Fruit fly (Drosophila melanogaster) whole organism, prepupa: ENCODE results near the gene CG14543.
A peak's percentile ranks its signal among the peaks of the same experiment; 100 is the strongest.

Source experiments
- Blimp-1 ChIP-seq: fragments of 200-800 bp; sonication (Bioruptor generic); optimal IDR thresholded peaks from 3 replicates; lab custom pipeline; 2017; ENCODE audit warnings: missing biosample characterization, missing genetic modification characterization, mild to moderate bottlenecking, moderate library complexity, missing genetic modification reagents
- CG10631 ChIP-seq: fragments of 200-800 bp; sonication (Bioruptor generic); optimal IDR thresholded peaks from 2 replicates; lab custom pipeline; 2016; ENCODE audit warnings: missing biosample characterization, missing genetic modification characterization
- CG11294 ChIP-seq: fragments of 200-800 bp; sonication (Bioruptor generic); IDR thresholded peaks from 2 replicates; pipeline ENCODE4 v1.3.6; 2022; ENCODE audit warnings: missing biosample characterization, missing genetic modification characterization
- CG11762 ChIP-seq: fragments of 200-800 bp; sonication (Bioruptor generic); optimal IDR thresholded peaks from 3 replicates; lab custom pipeline; 2016; ENCODE audit warnings: missing biosample characterization, missing genetic modification characterization; ENCODE audit not compliant: insufficient read depth
- CG11902 ChIP-seq: fragments of 200-800 bp; sonication (Bioruptor generic); optimal IDR thresholded peaks from 3 replicates; lab custom pipeline; 2016; ENCODE audit warnings: missing biosample characterization, missing genetic modification characterization
- CG15336 ChIP-seq: fragments of 200-800 bp; sonication (Bioruptor generic); IDR thresholded peaks from 2 replicates; pipeline ENCODE4 v1.3.6; 2022; ENCODE audit warnings: missing biosample characterization, missing genetic modification characterization
- CG1621 ChIP-seq: fragments of 200-800 bp; sonication (Bioruptor generic); optimal IDR thresholded peaks from 3 replicates; lab custom pipeline; 2018; ENCODE audit warnings: missing biosample characterization, mild to moderate bottlenecking, missing genetic modification characterization
- CG16779 ChIP-seq: fragments of 200-800 bp; sonication (Bioruptor generic); optimal IDR thresholded peaks from 3 replicates; lab custom pipeline; 2017; ENCODE audit warnings: missing biosample characterization, mild to moderate bottlenecking, missing genetic modification characterization
- CG3032 ChIP-seq: fragments of 200-800 bp; optimal IDR thresholded peaks from 2 replicates; lab custom pipeline; 2019; ENCODE audit warnings: missing biosample characterization, mild to moderate bottlenecking, missing genetic modification characterization, moderate library complexity
- CG31627 ChIP-seq: fragments of 200-800 bp; sonication (Bioruptor generic); optimal IDR thresholded peaks from 3 replicates; lab custom pipeline; 2016; ENCODE audit warnings: missing biosample characterization, missing genetic modification characterization
- CG32006 ChIP-seq: fragments of 200-800 bp; sonication (Bioruptor generic); optimal IDR thresholded peaks from 3 replicates; lab custom pipeline; 2017; ENCODE audit warnings: missing biosample characterization, mild to moderate bottlenecking, missing genetic modification characterization
- CG4318 ChIP-seq: fragments of 200-800 bp; sonication (Bioruptor generic); optimal IDR thresholded peaks from 3 replicates; lab custom pipeline; 2017; ENCODE audit warnings: missing biosample characterization, mild to moderate bottlenecking, missing genetic modification characterization
- CG6163 ChIP-seq: fragments of 200-800 bp; sonication (Bioruptor generic); IDR thresholded peaks from 3 replicates; pipeline ENCODE4 v1.3.6; 2022; ENCODE audit warnings: missing biosample characterization, missing genetic modification characterization
- CG6276 ChIP-seq: fragments of 200-800 bp; sonication (Bioruptor generic); optimal IDR thresholded peaks from 2 replicates; lab custom pipeline; 2017; ENCODE audit warnings: missing biosample characterization, mild to moderate bottlenecking, missing genetic modification characterization
- CG6808 ChIP-seq: fragments of 200-800 bp; sonication (Bioruptor generic); optimal IDR thresholded peaks from 3 replicates; lab custom pipeline; 2017; ENCODE audit warnings: missing biosample characterization, missing genetic modification characterization, mild to moderate bottlenecking, moderate library complexity, missing genetic modification reagents
- CG6854 ChIP-seq: fragments of 200-800 bp; sonication (Bioruptor generic); optimal IDR thresholded peaks from 2 replicates; lab custom pipeline; 2017; ENCODE audit warnings: missing biosample characterization, mild to moderate bottlenecking, missing genetic modification characterization
- CG7368 ChIP-seq: fragments of 200-800 bp; sonication (Bioruptor generic); optimal IDR thresholded peaks from 3 replicates; lab custom pipeline; 2016; ENCODE audit warnings: missing biosample characterization, missing genetic modification characterization
- CG8119 ChIP-seq: fragments of 200-800 bp; sonication (Bioruptor generic); IDR thresholded peaks from 3 replicates; pipeline ENCODE4 v1.3.6; 2022; ENCODE audit warnings: missing biosample characterization, missing genetic modification characterization
- Eip75B ChIP-seq: fragments of 200-800 bp; sonication (Bioruptor generic); optimal IDR thresholded peaks from 3 replicates; lab custom pipeline; 2016; ENCODE audit warnings: missing biosample characterization, missing genetic modification characterization
- Eip78C ChIP-seq: fragments of 200-800 bp; sonication (Bioruptor generic); peaks from one replicate; lab custom pipeline; 2016; ENCODE audit warnings: missing biosample characterization, missing genetic modification characterization
- Eip93F ChIP-seq: fragments of 200-800 bp; sonication (Bioruptor generic); optimal IDR thresholded peaks from 2 replicates; lab custom pipeline; 2016; ENCODE audit warnings: missing biosample characterization, mild to moderate bottlenecking, missing genetic modification characterization
- Ets21C ChIP-seq: fragments of 200-800 bp; sonication (Bioruptor generic); optimal IDR thresholded peaks from 3 replicates; lab custom pipeline; 2016; ENCODE audit warnings: missing biosample characterization, missing genetic modification characterization
- Ets96B ChIP-seq: fragments of 200-800 bp; optimal IDR thresholded peaks from 2 replicates; lab custom pipeline; 2019; ENCODE audit warnings: missing biosample characterization, mild to moderate bottlenecking, missing genetic modification characterization, moderate library complexity
- Gug ChIP-seq: fragments of 200-800 bp; sonication (Bioruptor generic); IDR thresholded peaks from 2 replicates; pipeline ENCODE4 v1.3.6; 2022; ENCODE audit warnings: missing biosample characterization, missing genetic modification characterization
- Hr38 ChIP-seq: sonication (Bioruptor generic); optimal IDR thresholded peaks from 2 replicates; lab custom pipeline; 2016; ENCODE audit warnings: missing biosample characterization, missing genetic modification characterization
- Hr4 ChIP-seq: fragments of 200-800 bp; sonication (Bioruptor generic); optimal IDR thresholded peaks from 3 replicates; lab custom pipeline; 2016; ENCODE audit warnings: missing biosample characterization, missing genetic modification characterization
- Lpt ChIP-seq: fragments of 200-800 bp; sonication (Bioruptor generic); optimal IDR thresholded peaks from 3 replicates; lab custom pipeline; 2016; ENCODE audit warnings: missing biosample characterization, missing genetic modification characterization
- Sox102F ChIP-seq: fragments of 200-800 bp; sonication (Bioruptor generic); optimal IDR thresholded peaks from 2 replicates; lab custom pipeline; 2016; ENCODE audit warnings: missing biosample characterization, mild to moderate bottlenecking, missing genetic modification characterization
- Sox14 ChIP-seq: fragments of 200-800 bp; sonication (Bioruptor generic); optimal IDR thresholded peaks from 3 replicates; lab custom pipeline; 2016; ENCODE audit warnings: missing biosample characterization, missing genetic modification characterization
- Sox15 ChIP-seq: fragments of 200-800 bp; sonication (Bioruptor generic); optimal IDR thresholded peaks from 3 replicates; lab custom pipeline; 2016; ENCODE audit warnings: missing biosample characterization, missing genetic modification characterization
- achi ChIP-seq: fragments of 200-800 bp; sonication (Bioruptor generic); optimal IDR thresholded peaks from 3 replicates; lab custom pipeline; 2016; ENCODE audit warnings: missing biosample characterization, missing genetic modification characterization
- cyc ChIP-seq: fragments of 200-800 bp; sonication (Bioruptor generic); optimal IDR thresholded peaks from 3 replicates; lab custom pipeline; 2016; ENCODE audit warnings: missing biosample characterization, missing genetic modification characterization
- dac ChIP-seq: fragments of 200-800 bp; sonication (Bioruptor generic); optimal IDR thresholded peaks from 2 replicates; lab custom pipeline; 2017; ENCODE audit warnings: missing biosample characterization, mild to moderate bottlenecking, missing genetic modification characterization
- dsx ChIP-seq: fragments of 200-800 bp; optimal IDR thresholded peaks from 3 replicates; lab custom pipeline; 2019; ENCODE audit warnings: missing biosample characterization, mild to moderate bottlenecking, missing genetic modification characterization, moderate library complexity; ENCODE audit not compliant: poor library complexity, severe bottlenecking
- eg ChIP-seq: fragments of 200-800 bp; sonication (Bioruptor generic); IDR thresholded peaks from 3 replicates; pipeline ENCODE4 v1.3.6; 2022; ENCODE audit warnings: missing biosample characterization, missing genetic modification characterization
- fd59A ChIP-seq: fragments of 200-800 bp; sonication (Bioruptor generic); optimal IDR thresholded peaks from 2 replicates; lab custom pipeline; 2017; ENCODE audit warnings: missing biosample characterization, mild to moderate bottlenecking, missing genetic modification characterization, missing genetic modification reagents
- fd85E ChIP-seq: fragments of 200-800 bp; sonication (Bioruptor generic); optimal IDR thresholded peaks from 3 replicates; lab custom pipeline; 2016; ENCODE audit warnings: missing biosample characterization, missing genetic modification characterization
- net ChIP-seq: fragments of 200-800 bp; sonication (Bioruptor generic); optimal IDR thresholded peaks from 3 replicates; lab custom pipeline; 2016; ENCODE audit warnings: missing biosample characterization, missing genetic modification characterization
- salr ChIP-seq, 2 experiments: fragments of 200-800 bp; sonication (Bioruptor generic); optimal IDR thresholded peaks; 3 replicates each; lab custom pipeline; 2016 to 2018; ENCODE audit warnings: missing biosample characterization in 2 of 2, missing genetic modification characterization in 2 of 2, mild to moderate bottlenecking in 1 of 2
- spab ChIP-seq: fragments of 200-800 bp; sonication (Bioruptor generic); optimal IDR thresholded peaks from 2 replicates; lab custom pipeline; 2017; ENCODE audit warnings: missing biosample characterization, mild to moderate bottlenecking, missing genetic modification characterization, missing genetic modification reagents
- ss ChIP-seq, 2 experiments: fragments of 200-800 bp; sonication (Bioruptor generic); optimal IDR thresholded peaks; 2 replicates in 1 of 2; 3 replicates in 1 of 2; lab custom pipeline; 2017 to 2018; ENCODE audit warnings: mild to moderate bottlenecking in 2 of 2, missing biosample characterization in 2 of 2, missing genetic modification characterization in 2 of 2, moderate library complexity in 1 of 2
- svp ChIP-seq: fragments of 200-800 bp; sonication (Bioruptor generic); peaks from one replicate; lab custom pipeline; 2016; ENCODE audit warnings: missing biosample characterization, missing genetic modification characterization
- vri ChIP-seq: fragments of 200-800 bp; sonication (Bioruptor generic); optimal IDR thresholded peaks from 3 replicates; lab custom pipeline; 2016; ENCODE audit warnings: missing biosample characterization, mild to moderate bottlenecking, missing genetic modification characterization

The CG14543 gene

DNA sequence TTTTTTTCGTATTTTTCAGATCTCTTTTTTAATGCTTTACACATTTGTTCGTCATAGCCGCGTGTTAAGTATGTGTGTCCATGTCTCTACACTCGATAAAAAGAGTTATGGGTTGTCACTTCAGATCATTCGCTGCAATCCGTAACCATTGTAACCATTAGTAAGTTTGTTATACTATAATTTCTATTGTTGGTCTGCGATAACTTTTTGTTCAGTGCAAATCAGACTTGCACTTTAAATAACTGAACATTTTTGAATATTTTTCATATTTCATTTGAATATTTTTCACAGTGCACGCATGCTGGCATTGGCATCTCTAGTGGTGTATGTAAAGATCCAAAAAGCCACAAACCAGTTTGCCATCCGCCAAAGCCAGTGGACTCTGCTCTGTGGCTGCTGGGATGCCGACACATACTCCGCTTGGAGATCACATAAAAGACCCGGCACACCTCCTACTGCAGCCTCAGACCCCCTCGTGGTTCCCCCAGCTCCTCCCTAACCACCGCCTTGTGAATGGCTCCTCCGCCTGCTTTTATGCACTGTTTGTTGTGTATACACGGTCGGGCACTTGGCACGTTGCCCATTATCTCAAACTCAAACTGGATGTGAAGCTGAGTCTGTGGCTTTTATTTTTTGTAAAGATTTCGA is 47.4 kb upstream of the CG14543 start (continued):
- peak; percentile 98 for TF ChIP-seq CG3032
- peak; percentile 95 for TF ChIP-seq Ets21C (GFP tag; lab: Kevin White, UChicago)
- TF ChIP-seq Sox14 (GFP tag; lab: Kevin White, UChicago) = peak; percentile 98
- TF ChIP-seq Sox102F (GFP tag; lab: Kevin White, UChicago) = peak; percentile 98
- TF ChIP-seq CG7368 (GFP tag; lab: Kevin White, UChicago) = peak; percentile 95
- peak; percentile 81 for TF ChIP-seq CG11294
- TF ChIP-seq Blimp-1 = peak; percentile 84
- peak; percentile 88 for TF ChIP-seq fd85E (GFP tag; lab: Kevin White, UChicago)
- peak; percentile 97 for TF ChIP-seq CG10631 (GFP tag; lab: Kevin White, UChicago)
- peak; percentile 96 for TF ChIP-seq CG11902 (GFP tag; lab: Kevin White, UChicago)
- peak; percentile 97 for TF ChIP-seq CG32006 (GFP tag; lab: Kevin White, UChicago)
- peak; percentile 96 for TF ChIP-seq CG11762 (GFP tag; lab: Kevin White, UChicago)
- peak; percentile 97 for TF ChIP-seq CG8119
- peak; percentile 91; the same call in 2 of the 3 replicates for TF ChIP-seq eg (GFP tag; lab: Robert Waterston, UW)
- TF ChIP-seq Eip93F (GFP tag; lab: Kevin White, UChicago) = peak; percentile 96
- peak; percentile 97 for TF ChIP-seq achi
- peak; percentile 98 for TF ChIP-seq Hr4
- TF ChIP-seq Hr38 = no peak
- peak; percentile 95 for TF ChIP-seq Lpt (GFP tag; lab: Kevin White, UChicago)
- peak; percentile 98 for TF ChIP-seq spab (GFP tag; lab: Kevin White, UChicago)
- peak; percentile 98 for TF ChIP-seq CG31627
- TF ChIP-seq svp = peak; percentile 99
- peak; percentile 93 for TF ChIP-seq Sox15 (GFP tag; lab: Kevin White, UChicago)
- TF ChIP-seq cyc (GFP tag; lab: Kevin White, UChicago) = peak; percentile 97
- peak; percentile 93 for TF ChIP-seq CG16779 (tag; lab: Kevin White, UChicago)
- TF ChIP-seq, all 60 proteins: peak for 58

DNA sequence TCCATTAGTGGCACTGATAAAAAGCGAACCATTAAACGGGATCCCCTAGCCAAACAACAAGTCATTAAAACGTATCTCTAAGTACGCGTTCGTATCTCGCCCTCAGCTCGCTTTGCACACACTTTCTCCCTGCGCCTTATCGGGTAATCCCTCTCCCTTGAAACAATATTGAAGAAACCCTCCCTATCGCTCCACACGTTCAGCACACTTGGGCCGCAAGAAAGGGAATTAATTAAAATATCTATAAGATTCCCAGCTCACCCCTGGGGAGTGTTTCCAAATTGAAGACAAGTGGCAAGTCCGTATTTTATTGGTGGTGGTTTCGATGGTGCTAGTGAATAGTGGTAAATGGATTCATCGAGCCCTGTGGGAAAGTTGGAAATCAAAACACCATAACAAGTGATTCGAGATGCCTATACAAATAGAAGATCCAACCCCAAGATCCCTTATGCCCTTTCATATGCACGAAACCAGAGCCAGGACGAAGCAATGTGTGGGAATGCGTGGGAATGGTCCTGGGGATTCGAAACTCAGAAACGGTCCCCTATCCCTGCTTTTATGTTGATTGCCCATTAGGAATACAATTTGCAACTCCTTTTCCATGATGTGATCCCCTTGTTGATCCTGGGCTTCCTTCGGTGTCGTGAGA is 46.5 kb upstream of the CG14543 start:
- no peak for TF ChIP-seq CG4318
- TF ChIP-seq Eip78C (GFP tag; lab: Kevin White, UChicago) = peak; percentile 36

DNA sequence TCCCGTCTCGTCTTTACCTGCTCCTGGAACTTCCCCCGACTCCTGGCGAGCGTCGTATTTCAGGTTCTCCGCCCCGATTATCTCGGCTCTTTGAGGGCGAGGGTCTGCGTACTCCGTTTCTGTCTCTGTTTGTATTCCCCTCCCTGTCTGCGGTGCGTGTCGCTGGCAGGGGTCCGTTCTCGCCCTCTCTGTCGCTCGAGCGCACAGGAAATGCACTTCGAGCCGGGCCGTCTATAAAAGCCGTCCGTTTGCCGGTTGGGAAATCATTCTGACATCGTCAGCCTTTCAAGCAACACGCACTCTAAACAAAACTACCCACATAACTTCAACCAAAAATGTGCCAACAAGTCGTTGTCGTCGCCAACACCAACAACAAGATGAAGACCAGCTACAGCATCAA is 45.8 kb upstream of the CG14543 start:
- no peak for TF ChIP-seq CG31627
- no peak for TF ChIP-seq CG6163
- no peak for TF ChIP-seq CG15336 (GFP tag; lab: Robert Waterston, UW)
- no peak for TF ChIP-seq CG7368 (GFP tag; lab: Kevin White, UChicago)
- peak; percentile 36 to 86 for TF ChIP-seq ss (GFP tag; optimal IDR thresholded peaks at IDR 0.05; lab: Kevin White, UChicago)
- TF ChIP-seq eg (GFP tag; lab: Robert Waterston, UW) = no peak
- TF ChIP-seq Sox102F (GFP tag; lab: Kevin White, UChicago) = peak; percentile 33
- TF ChIP-seq vri (GFP tag; lab: Kevin White, UChicago) = peak; percentile 19
- TF ChIP-seq svp = peak; percentile 44
- no peak for TF ChIP-seq Gug (GFP tag; lab: Robert Waterston, UW)
- no peak for TF ChIP-seq Ets21C (GFP tag; lab: Kevin White, UChicago)
- no peak for TF ChIP-seq CG10631 (GFP tag; lab: Kevin White, UChicago)
- TF ChIP-seq salr (GFP tag; optimal IDR thresholded peaks at IDR 0.05; lab: Kevin White, UChicago) = no peak
- peak; percentile 17 for TF ChIP-seq dsx (GFP tag; lab: Kevin White, UChicago)
- no peak for TF ChIP-seq Hr38
- TF ChIP-seq Sox14 (GFP tag; lab: Kevin White, UChicago) = no peak
- no peak for TF ChIP-seq Ets96B
- no peak for TF ChIP-seq achi
- no peak for TF ChIP-seq fd59A (GFP tag; lab: Kevin White, UChicago)
- no peak for TF ChIP-seq Lpt (GFP tag; lab: Kevin White, UChicago)
- TF ChIP-seq dac = no peak
- TF ChIP-seq CG4318 = no peak
- peak; percentile 27 for TF ChIP-seq CG1621
- TF ChIP-seq CG11902 (GFP tag; lab: Kevin White, UChicago) = no peak
- TF ChIP-seq CG16779 (tag; lab: Kevin White, UChicago) = no peak
- TF ChIP-seq net (GFP tag; lab: Kevin White, UChicago) = peak; percentile 13
- peak; percentile 25 for TF ChIP-seq CG6808 (GFP tag; lab: Kevin White, UChicago)
- no peak for TF ChIP-seq CG11762 (GFP tag; lab: Kevin White, UChicago)
- peak; percentile 59 for TF ChIP-seq CG6854
- no peak for TF ChIP-seq Sox15 (GFP tag; lab: Kevin White, UChicago)
- no peak for TF ChIP-seq Blimp-1
- no peak for TF ChIP-seq CG6276 (GFP tag; lab: Kevin White, UChicago)
- no peak for TF ChIP-seq Eip75B (GFP tag; lab: Kevin White, UChicago)
- TF ChIP-seq Hr4 = no peak
